Worm (Caenorhabditis elegans) whole organism, L4 larva: ENCODE data around the gene C47E8.1.

Source experiments
- Y5F2A.4 ChIP-seq: fragments of 200-800 bp; sonication (Bioruptor generic); optimal IDR thresholded peaks from 2 replicates; lab custom pipeline; 2018; ENCODE audit warnings: mild to moderate bottlenecking, missing genetic modification characterization, missing compliant biosample characterization
- Y75B8A.6 ChIP-seq: fragments of 200-800 bp; sonication (Bioruptor generic); IDR thresholded peaks from 2 replicates; pipeline ENCODE4 v1.3.6; 2022; ENCODE audit warnings: missing genetic modification reagents, missing genetic modification characterization, missing compliant biosample characterization
- ZK337.2 ChIP-seq: fragments of 200-800 bp; sonication (Bioruptor generic); IDR thresholded peaks from 2 replicates; pipeline ENCODE4 v1.3.6; 2022; ENCODE audit warnings: missing genetic modification reagents, missing genetic modification characterization, missing compliant biosample characterization
- ZK546.5 ChIP-seq, 2 experiments: sonication (generic microtip); optimal IDR thresholded peaks; 2 replicates each; lab custom pipeline; 2017; ENCODE audit warnings: missing biosample characterization in 2 of 2, missing genetic modification characterization in 2 of 2
- aha-1 ChIP-seq: fragments of 150-350 bp; peaks from one replicate; lab custom pipeline; 2014; ENCODE audit warnings: missing biosample characterization, missing genetic modification characterization
- aly-2 ChIP-seq: sonication (generic microtip); optimal IDR thresholded peaks from 2 replicates; lab custom pipeline; 2018; ENCODE audit warnings: missing biosample characterization, missing genetic modification characterization
- ceh-20 ChIP-seq: fragments of 200-800 bp; sonication (Bioruptor generic); IDR thresholded peaks from 2 replicates; pipeline ENCODE4 v1.3.6; 2022; ENCODE audit warnings: missing genetic modification reagents, missing genetic modification characterization, missing compliant biosample characterization
- ceh-32 ChIP-seq: sonication (generic microtip); optimal IDR thresholded peaks from 2 replicates; lab custom pipeline; 2016; ENCODE audit warnings: mild to moderate bottlenecking, missing genetic modification characterization, missing compliant biosample characterization; ENCODE audit not compliant: poor library complexity
- daf-16 ChIP-seq, 3 experiments: sonication (generic microtip); optimal IDR thresholded peaks; 2 replicates each; lab custom pipeline; 2016 to 2017; ENCODE audit warnings: missing genetic modification characterization in 3 of 3, missing genetic modification reagents in 3 of 3, mild to moderate bottlenecking in 2 of 3, missing compliant biosample characterization in 2 of 3, missing biosample characterization in 1 of 3, moderate library complexity in 1 of 3
- daf-19 ChIP-seq: fragments of 200-800 bp; sonication (Bioruptor generic); conservative IDR thresholded peaks from 2 replicates; pipeline ENCODE4 v1.3.6; 2022; ENCODE audit warnings: missing genetic modification characterization, missing compliant biosample characterization
- dmd-6 ChIP-seq: fragments of 200-800 bp; sonication (Bioruptor generic); IDR thresholded peaks from 2 replicates; pipeline ENCODE4 v1.3.6; 2022; ENCODE audit warnings: missing genetic modification reagents, missing genetic modification characterization, missing compliant biosample characterization
- dmd-9 ChIP-seq: fragments of 200-800 bp; sonication (Bioruptor generic); IDR thresholded peaks from 2 replicates; pipeline ENCODE4 v1.3.6; 2022; ENCODE audit warnings: missing genetic modification reagents, missing genetic modification characterization, missing compliant biosample characterization
- dpl-1 ChIP-seq: fragments of 150-350 bp; optimal IDR thresholded peaks from 2 replicates; lab custom pipeline; 2014; ENCODE audit warnings: missing biosample characterization, missing genetic modification reagents, missing genetic modification characterization
- dve-1 ChIP-seq: sonication (generic microtip); optimal IDR thresholded peaks from 2 replicates; lab custom pipeline; 2017; ENCODE audit warnings: antibody characterized with exemption, mild to moderate bottlenecking, missing genetic modification characterization, missing compliant biosample characterization; ENCODE audit not compliant: insufficient read depth
- hlh-11 ChIP-seq: fragments of 200-800 bp; sonication (Bioruptor generic); optimal IDR thresholded peaks from 2 replicates; lab custom pipeline; 2018; ENCODE audit warnings: mild to moderate bottlenecking, missing genetic modification characterization, missing compliant biosample characterization
- hlh-30 ChIP-seq: sonication (generic microtip); optimal IDR thresholded peaks from 2 replicates; lab custom pipeline; 2017; ENCODE audit warnings: antibody characterized with exemption, mild to moderate bottlenecking, missing genetic modification characterization, missing compliant biosample characterization; ENCODE audit not compliant: insufficient read depth
- jun-1 ChIP-seq: fragments of 150-350 bp; optimal IDR thresholded peaks from 2 replicates; lab custom pipeline; 2014; ENCODE audit warnings: missing biosample characterization, missing genetic modification reagents, missing genetic modification characterization
- lin-38 ChIP-seq: fragments of 200-800 bp; sonication (Bioruptor generic); IDR thresholded peaks from 2 replicates; pipeline ENCODE4 v1.3.6; 2022; ENCODE audit warnings: missing genetic modification reagents, missing genetic modification characterization, missing compliant biosample characterization
- lsy-2 ChIP-seq, 2 experiments: fragments of 150-350 bp in 1 of 2; sonication (generic microtip) in 1 of 2; optimal IDR thresholded peaks; 2 replicates each; lab custom pipeline; 2014 to 2017; ENCODE audit warnings: missing biosample characterization in 2 of 2, missing genetic modification characterization in 2 of 2
- madf-9 ChIP-seq: fragments of 200-800 bp; sonication (Bioruptor generic); conservative IDR thresholded peaks from 2 replicates; pipeline ENCODE4 v1.3.6; 2022; ENCODE audit warnings: missing genetic modification reagents, missing genetic modification characterization, missing compliant biosample characterization
- mdl-1 ChIP-seq, 2 experiments: fragments of 150-350 bp in 1 of 2; sonication (generic microtip) in 1 of 2; optimal IDR thresholded peaks; 2 replicates each; lab custom pipeline; 2014 to 2017; ENCODE audit warnings: missing biosample characterization in 2 of 2, missing genetic modification characterization in 2 of 2
- nhr-237 ChIP-seq: sonication (generic microtip); optimal IDR thresholded peaks from 2 replicates; lab custom pipeline; 2017; ENCODE audit warnings: missing biosample characterization, missing genetic modification characterization
- nhr-25 ChIP-seq: sonication (generic microtip); optimal IDR thresholded peaks from 2 replicates; lab custom pipeline; 2017; ENCODE audit warnings: missing genetic modification characterization, mild to moderate bottlenecking, missing compliant biosample characterization, antibody characterized with exemption, moderate library complexity, borderline replicate concordance; ENCODE audit not compliant: insufficient read depth
- saeg-2 ChIP-seq: fragments of 200-800 bp; sonication (Bioruptor generic); IDR thresholded peaks from 2 replicates; pipeline ENCODE4 v1.3.6; 2022; ENCODE audit warnings: missing genetic modification reagents, missing genetic modification characterization, missing compliant biosample characterization
- set-16 ChIP-seq: fragments of 200-800 bp; sonication (Bioruptor generic); IDR thresholded peaks from 2 replicates; pipeline ENCODE4 v1.3.6; 2022; ENCODE audit warnings: missing genetic modification reagents, missing genetic modification characterization, missing compliant biosample characterization
- spr-3 ChIP-seq: fragments of 200-800 bp; sonication (Bioruptor generic); optimal IDR thresholded peaks from 2 replicates; lab custom pipeline; 2018; ENCODE audit warnings: mild to moderate bottlenecking, missing genetic modification characterization, missing compliant biosample characterization
- unc-39 ChIP-seq: sonication (generic microtip); optimal IDR thresholded peaks from 2 replicates; lab custom pipeline; 2017; ENCODE audit warnings: missing biosample characterization, missing genetic modification characterization
- vab-7 ChIP-seq: fragments of 200-800 bp; sonication (Bioruptor generic); IDR thresholded peaks from 2 replicates; pipeline ENCODE4 v1.3.6; 2022; ENCODE audit warnings: missing genetic modification reagents, missing genetic modification characterization, missing compliant biosample characterization
- zip-11 ChIP-seq: fragments of 200-800 bp; sonication (Bioruptor generic); IDR thresholded peaks from 2 replicates; pipeline ENCODE4 v1.3.6; 2022; ENCODE audit warnings: missing genetic modification characterization, missing compliant biosample characterization
- ztf-11 ChIP-seq: fragments of 150-350 bp; optimal IDR thresholded peaks from 2 replicates; lab custom pipeline; 2014; ENCODE audit warnings: missing biosample characterization, missing genetic modification characterization
- ztf-7 ChIP-seq: fragments of 150-350 bp; optimal IDR thresholded peaks from 2 replicates; lab custom pipeline; 2014; ENCODE audit warnings: missing biosample characterization, missing genetic modification characterization

C47E8.1 gene

DNA sequence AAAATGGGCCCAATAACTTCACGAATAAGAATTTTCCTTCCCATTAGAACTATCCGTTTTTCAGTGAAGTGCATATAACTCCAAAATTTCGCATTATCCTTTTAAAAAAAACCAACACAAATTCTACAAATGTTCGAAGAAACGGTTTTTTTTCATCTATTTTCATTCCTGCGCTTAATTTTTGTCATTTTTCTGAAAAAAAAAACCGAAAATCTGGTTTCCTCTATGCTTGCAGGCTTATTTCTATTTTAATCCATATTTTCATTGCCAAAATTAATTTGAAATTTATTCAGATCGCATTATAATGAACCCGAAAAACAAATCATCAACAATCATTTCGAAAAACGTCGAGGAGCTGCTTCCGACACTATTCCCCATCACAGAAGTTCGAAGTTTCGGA, 32.8 kb downstream of the C47E8.1 start, which contains the start of gene set-5:
set-5 (plus strand) TSS at position 301 of the 400 bp plus-strand sequence.
- peak; percentile 26 for TF ChIP-seq aha-1 (tag; lab: Kevin White, UChicago)
- no peak for TF ChIP-seq Y5F2A.4 (GFP tag; lab: Kevin White, UChicago)
- TF ChIP-seq, all 104 proteins: peak for 1

DNA sequence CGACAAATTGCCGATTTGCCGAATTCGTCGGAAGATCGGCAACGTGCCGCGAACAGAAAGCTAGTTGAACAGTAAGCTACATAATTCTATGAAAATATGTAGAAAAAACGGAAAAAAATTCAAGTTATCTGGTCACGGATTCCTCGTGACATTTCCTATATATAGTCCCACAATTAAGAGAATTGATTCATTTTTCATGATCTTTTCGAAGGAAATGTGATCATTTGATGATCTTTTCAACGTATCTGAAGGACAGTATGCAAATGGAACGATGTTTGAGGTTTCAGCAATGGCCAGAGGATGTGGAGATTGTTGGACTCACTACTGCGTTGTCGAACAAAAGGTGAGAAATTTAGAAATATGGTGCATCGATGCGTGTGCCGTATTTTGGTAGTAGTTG, 42.1 kb downstream of the C47E8.1 start, which contains the start of gene R08A2.9:
R08A2.9 (plus strand) TSS at position 301 of the 400 bp plus-strand sequence.
- TF ChIP-seq ceh-32, result no peak
- TF ChIP-seq set-16 (GFP tag; lab: Robert Waterston, UW), result no peak
- no peak for TF ChIP-seq dmd-6
- no peak for TF ChIP-seq jun-1
- no peak for TF ChIP-seq saeg-2
- TF ChIP-seq vab-7 (GFP tag; lab: Robert Waterston, UW), result no peak
- TF ChIP-seq ZK337.2, result no peak
- no peak for TF ChIP-seq ZK546.5 (tag; optimal IDR thresholded peaks at IDR 0.05; lab: Kevin White, UChicago)
- TF ChIP-seq unc-39 (tag; lab: Kevin White, UChicago), result no peak

DNA sequence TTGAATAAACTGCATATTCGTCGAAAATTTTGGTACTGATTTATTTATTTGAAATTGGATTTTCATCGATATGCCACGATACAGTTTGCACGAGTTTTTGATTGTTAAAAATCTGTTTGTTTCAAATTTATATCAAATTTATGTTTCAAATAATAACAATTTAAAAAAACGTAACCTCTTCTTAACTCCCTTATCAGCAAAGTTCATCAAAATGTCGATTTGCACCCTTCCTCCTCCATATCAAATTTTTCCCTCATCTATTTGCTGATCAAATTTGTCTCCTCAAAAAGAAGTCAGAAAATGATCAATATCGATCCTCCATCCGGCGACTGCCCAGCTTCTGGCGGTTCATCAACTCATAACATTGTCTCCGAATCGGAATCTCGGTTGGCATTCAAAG, 45.2 kb downstream of the C47E8.1 start, which contains the start of gene ssp-33:
ssp-33 (plus strand) TSS at position 301 of the 400 bp plus-strand sequence.
- TF ChIP-seq dmd-9 (GFP tag; lab: Robert Waterston, UW) (no peak), ZK337.2 (no peak), daf-16 (GFP tag; optimal IDR thresholded peaks at IDR 0.05; lab: Kevin White, UChicago) (no peak), daf-16 (tag; optimal IDR thresholded peaks at IDR 0.05; lab: Kevin White, UChicago) (no peak), nhr-25 (no peak), hlh-11 (tag; lab: Kevin White, UChicago) (no peak), ceh-32 (no peak), ztf-11 (tag; lab: Kevin White, UChicago) (no peak), lin-38 (GFP tag; lab: Robert Waterston, UW) (no peak), dpl-1 (GFP tag; lab: Kevin White, UChicago) (no peak), dve-1 (tag; lab: Kevin White, UChicago) (no peak), mdl-1 (tag; optimal IDR thresholded peaks at IDR 0.05; lab: Kevin White, UChicago) (no peak), hlh-30 (tag; lab: Kevin White, UChicago) (no peak), saeg-2 (no peak), lsy-2 (tag; optimal IDR thresholded peaks at IDR 0.05; lab: Kevin White, UChicago) (no peak)

DNA sequence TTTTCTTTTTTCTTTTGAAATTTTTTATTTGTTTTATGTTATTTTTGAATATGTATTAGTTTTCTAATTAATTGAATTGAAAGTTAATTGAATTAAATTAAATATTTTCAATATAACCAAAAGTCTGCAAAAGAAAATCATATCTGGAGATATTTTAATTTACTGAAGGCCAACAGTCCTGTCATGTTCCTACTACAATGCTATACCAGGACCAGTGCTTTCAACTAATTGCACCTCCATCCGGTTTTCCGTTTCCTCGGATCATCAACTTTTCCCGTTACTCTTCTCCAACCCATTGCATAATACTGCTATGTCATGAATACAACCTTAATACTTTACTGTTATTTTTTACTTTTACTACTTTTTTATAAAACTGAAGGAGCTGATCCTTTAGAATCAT, 46.5 kb downstream of the C47E8.1 start, which contains the start of gene R08A2.5:
R08A2.5 (plus strand) TSS at position 301 of the 400 bp plus-strand sequence.
- TF ChIP-seq daf-19 (GFP tag; lab: Robert Waterston, UW) (no peak), vab-7 (GFP tag; lab: Robert Waterston, UW) (no peak), nhr-237 (no peak), zip-11 (GFP tag; lab: Robert Waterston, UW) (no peak), ceh-20 (GFP tag; lab: Robert Waterston, UW) (no peak), ztf-7 (tag; lab: Kevin White, UChicago) (no peak), aha-1 (tag; lab: Kevin White, UChicago) (peak; percentile 58), aly-2 (tag; lab: Kevin White, UChicago) (no peak)

DNA sequence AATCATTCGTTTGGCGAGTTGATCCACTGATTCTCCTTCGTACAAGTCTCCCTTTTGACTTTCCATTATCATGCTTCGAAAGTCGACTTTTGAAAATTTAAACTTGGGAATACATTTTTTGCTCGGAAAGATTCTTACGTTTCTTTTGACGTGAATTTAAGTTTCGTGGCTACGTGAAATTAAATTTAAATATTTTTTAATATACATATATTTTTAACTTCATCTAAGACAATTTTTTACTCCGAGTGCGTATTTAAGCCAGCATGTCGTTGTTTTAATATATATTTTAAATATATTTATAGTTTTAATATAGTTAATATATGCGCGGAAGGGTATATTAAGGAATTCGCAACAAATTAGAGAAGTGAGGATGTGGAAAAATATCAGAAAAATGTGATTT, 49.8 kb downstream of the C47E8.1 start, which contains the start of gene R08A2.2:
R08A2.2 (minus strand) TSS at position 101 of the 400 bp plus-strand sequence.
- TF ChIP-seq spr-3 (GFP tag; lab: Kevin White, UChicago) (no peak), vab-7 (GFP tag; lab: Robert Waterston, UW) (no peak), madf-9 (GFP tag; lab: Robert Waterston, UW) (no peak), Y75B8A.6 (no peak), lin-38 (GFP tag; lab: Robert Waterston, UW) (no peak)
